Worm (Caenorhabditis elegans): ENCODE data around the gene C24B5.4.

The C24B5.4 gene

ce11 chrV:9197121-9197520 lies at the start of gene C24B5.4:
TSS of gene C24B5.4 (minus strand) at chrV:9197326.
- TF ChIP-seq tbx-37 (GFP tag; conservative IDR thresholded peaks at IDR 0.05) (no peak), hnd-1 (tag; optimal IDR thresholded peaks at IDR 0.05) (no peak), ceh-36 (tag; optimal IDR thresholded peaks at IDR 0.05) (no peak), sea-1 (GFP tag; conservative IDR thresholded peaks at IDR 0.05) (no peak), ceh-13 (GFP tag; optimal IDR thresholded peaks at IDR 0.05) (no peak), B0310.2 (tag; optimal IDR thresholded peaks at IDR 0.05) (no peak), hmbx-1 (tag; optimal IDR thresholded peaks at IDR 0.05) (no peak), ama-1 (optimal IDR thresholded peaks at IDR 0.05) (no peak), F13C5.2 (tag; optimal IDR thresholded peaks at IDR 0.05) (no peak), scrt-1 (GFP tag; IDR thresholded peaks at IDR 0.05) (no peak), pes-1 (GFP tag; IDR thresholded peaks at IDR 0.05) (no peak), tbx-11 (GFP tag; IDR thresholded peaks at IDR 0.05) (no peak), flt-1 (GFP tag; IDR thresholded peaks at IDR 0.05) (no peak), tra-4 (tag; optimal IDR thresholded peaks at IDR 0.05) (no peak), ets-7 (tag; optimal IDR thresholded peaks at IDR 0.05) (no peak), hmg-4 (GFP tag; optimal IDR thresholded peaks at IDR 0.05) (no peak)

DNA sequence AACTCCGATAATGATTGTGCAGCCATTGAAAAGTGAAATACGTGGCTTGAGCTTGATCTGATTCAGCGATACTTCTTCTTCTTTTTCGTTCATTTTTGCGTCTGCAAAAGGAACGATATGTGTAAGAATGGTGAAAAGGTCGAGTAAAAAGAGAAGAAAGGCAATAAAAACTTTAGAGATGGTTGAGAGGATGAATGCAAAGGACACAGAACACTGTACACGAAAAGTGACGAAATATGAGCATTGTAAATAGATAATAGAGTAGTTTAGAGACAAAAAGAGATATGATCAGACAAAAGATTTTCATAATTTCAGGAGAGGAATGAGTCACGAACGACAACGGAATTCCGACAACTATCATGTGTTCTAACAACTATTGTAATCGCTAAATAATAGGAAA lies 49.1 kb upstream of the C24B5.4 start, which contains the start of gene aat-2:
aat-2 (minus strand) TSS at position 101 of the 400 bp plus-strand sequence.
- TF ChIP-seq hnd-1 (tag; optimal IDR thresholded peaks at IDR 0.05) = no peak
- no peak for TF ChIP-seq F13C5.2 (tag; optimal IDR thresholded peaks at IDR 0.05)
- TF ChIP-seq flt-1 (GFP tag; IDR thresholded peaks at IDR 0.05) = no peak
- no peak for TF ChIP-seq ets-7 (tag; optimal IDR thresholded peaks at IDR 0.05)
- no peak for TF ChIP-seq ama-1 (optimal IDR thresholded peaks at IDR 0.05)
- TF ChIP-seq sea-1 (GFP tag; conservative IDR thresholded peaks at IDR 0.05) = no peak
- TF ChIP-seq scrt-1 (GFP tag; IDR thresholded peaks at IDR 0.05) = no peak
- no peak for TF ChIP-seq hmg-4 (GFP tag; optimal IDR thresholded peaks at IDR 0.05)
- no peak for TF ChIP-seq aly-1 (tag; optimal IDR thresholded peaks at IDR 0.05)
- TF ChIP-seq ceh-13 (GFP tag; optimal IDR thresholded peaks at IDR 0.05) = no peak
- TF ChIP-seq pes-1 (GFP tag; IDR thresholded peaks at IDR 0.05) = no peak
- TF ChIP-seq B0310.2 (tag; optimal IDR thresholded peaks at IDR 0.05) = no peak

DNA sequence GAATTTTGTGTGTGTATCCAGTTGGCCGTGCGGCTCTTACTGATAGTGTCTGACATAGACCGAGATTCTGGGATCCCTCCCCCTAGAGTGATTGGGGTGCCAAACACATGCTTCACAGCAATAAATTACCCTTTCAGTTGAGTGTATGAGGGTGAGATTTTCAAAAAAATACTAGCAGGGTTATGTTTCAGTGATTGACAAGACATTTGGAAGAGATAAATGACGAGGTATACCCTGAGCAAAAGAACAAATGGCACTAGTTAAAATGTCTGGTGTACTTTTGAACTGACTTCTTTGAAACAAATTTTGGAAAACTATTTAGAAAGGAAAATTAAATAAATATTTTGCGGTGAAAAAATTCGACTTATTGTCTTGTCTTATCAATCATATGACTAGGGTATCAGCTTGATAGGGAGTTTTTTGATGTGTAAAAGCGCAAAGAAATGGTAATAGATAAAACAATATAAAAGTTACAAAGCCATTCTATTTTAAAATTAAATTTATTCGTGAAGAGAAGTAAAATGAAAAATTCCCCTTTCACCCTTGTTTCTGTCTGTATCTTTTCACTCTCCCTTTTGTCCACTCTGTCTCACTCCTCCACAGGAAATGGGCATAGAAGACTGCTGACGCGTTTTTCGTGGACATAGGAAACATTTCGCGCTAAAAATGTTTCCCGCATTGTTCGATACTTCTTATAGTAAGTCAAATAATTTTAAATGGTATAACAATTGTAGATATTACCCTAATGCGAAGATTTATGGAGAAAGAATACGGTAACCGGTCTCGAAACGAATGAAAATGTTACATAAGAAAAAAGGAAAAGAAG lies 46.3 kb upstream of the C24B5.4 start, which contains the start of gene glo-4:
glo-4 (minus strand) TSS at position 51 of the 826 bp plus-strand sequence.
- TF ChIP-seq F13C5.2 (tag; optimal IDR thresholded peaks at IDR 0.05) (no peak), ceh-36 (tag; optimal IDR thresholded peaks at IDR 0.05) (no peak), ama-1 (optimal IDR thresholded peaks at IDR 0.05) (no peak), tbx-11 (GFP tag; IDR thresholded peaks at IDR 0.05) (no peak)

DNA sequence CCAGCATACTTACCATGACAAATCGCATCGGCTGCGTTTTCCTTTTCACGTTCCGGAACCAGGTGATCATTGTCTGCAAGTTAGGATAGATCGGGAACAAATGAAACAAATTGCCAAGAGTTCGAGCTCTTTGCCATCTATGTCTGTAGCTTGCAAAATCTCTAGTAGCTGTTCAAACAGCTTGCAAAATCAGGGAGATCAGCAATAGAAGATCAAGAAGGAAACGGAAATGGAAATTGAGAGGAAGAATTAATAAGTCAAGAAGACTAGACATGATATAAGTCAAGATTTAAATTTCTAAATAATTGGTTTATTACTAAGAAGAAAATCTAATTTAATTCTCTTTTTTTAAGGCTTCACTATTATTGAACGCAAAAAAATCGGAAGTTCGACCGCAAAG lies 35.2 kb upstream of the C24B5.4 start, which contains the start of gene F07C3.3:
F07C3.3 (minus strand) TSS at position 101 of the 400 bp plus-strand sequence.
- TF ChIP-seq hmg-4 (GFP tag; optimal IDR thresholded peaks at IDR 0.05) (no peak), ceh-13 (GFP tag; optimal IDR thresholded peaks at IDR 0.05) (no peak), tbx-11 (GFP tag; IDR thresholded peaks at IDR 0.05) (no peak), sea-1 (GFP tag; conservative IDR thresholded peaks at IDR 0.05) (no peak), ama-1 (optimal IDR thresholded peaks at IDR 0.05) (no peak), tra-4 (tag; optimal IDR thresholded peaks at IDR 0.05) (no peak)

DNA sequence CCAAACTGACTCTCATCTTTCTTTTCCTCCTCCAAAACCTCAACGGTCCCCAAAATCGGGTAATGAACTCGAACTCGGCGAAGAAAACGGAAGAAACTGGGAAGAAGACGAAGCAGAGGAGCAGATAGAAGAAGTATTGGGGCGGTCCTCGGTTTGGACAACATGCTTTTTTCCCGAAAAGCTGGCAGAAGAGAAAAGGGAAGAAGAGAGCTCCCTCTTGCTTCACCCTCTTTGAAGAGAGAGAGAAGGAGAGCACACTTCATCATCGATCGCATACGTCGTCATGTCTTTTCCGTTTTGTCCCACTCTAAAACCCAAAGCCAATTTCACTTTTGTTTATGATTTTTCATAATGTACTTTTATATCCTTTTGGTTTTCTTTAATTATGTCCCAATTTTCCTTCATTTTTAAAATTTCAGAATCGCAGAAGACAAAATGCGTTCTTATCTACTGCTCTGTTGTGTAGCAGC lies 28.6 kb upstream of the C24B5.4 start, which contains the start of gene F07C3.2:
F07C3.2 (plus strand) TSS at position 420 of the 470 bp plus-strand sequence.
- TF ChIP-seq scrt-1 (GFP tag; IDR thresholded peaks at IDR 0.05) (no peak), B0310.2 (tag; optimal IDR thresholded peaks at IDR 0.05) (no peak), ama-1 (optimal IDR thresholded peaks at IDR 0.05) (no peak), F13C5.2 (tag; optimal IDR thresholded peaks at IDR 0.05) (no peak), ceh-36 (tag; optimal IDR thresholded peaks at IDR 0.05) (no peak), hmbx-1 (tag; optimal IDR thresholded peaks at IDR 0.05) (no peak), tra-4 (tag; optimal IDR thresholded peaks at IDR 0.05) (no peak)

- TF ChIP-seq tbx-11 (GFP tag; IDR thresholded peaks at IDR 0.05) = no peak
- no peak for TF ChIP-seq F13C5.2 (tag; optimal IDR thresholded peaks at IDR 0.05)
- TF ChIP-seq ets-7 (tag; optimal IDR thresholded peaks at IDR 0.05) = no peak
- TF ChIP-seq tbx-37 (GFP tag; conservative IDR thresholded peaks at IDR 0.05) = no peak
- no peak for TF ChIP-seq flt-1 (GFP tag; IDR thresholded peaks at IDR 0.05)
- no peak for TF ChIP-seq hnd-1 (tag; optimal IDR thresholded peaks at IDR 0.05)
- no peak for TF ChIP-seq scrt-1 (GFP tag; IDR thresholded peaks at IDR 0.05)
- TF ChIP-seq tra-4 (tag; optimal IDR thresholded peaks at IDR 0.05) = no peak
Measured at ce11 chrV:9224981-9225380, 27.9 kb upstream of the C24B5.4 start.

- TF ChIP-seq tra-4 (tag; optimal IDR thresholded peaks at IDR 0.05) (no peak), tbx-11 (GFP tag; IDR thresholded peaks at IDR 0.05) (no peak), hmbx-1 (tag; optimal IDR thresholded peaks at IDR 0.05) (no peak), ama-1 (optimal IDR thresholded peaks at IDR 0.05) (no peak), ets-7 (tag; optimal IDR thresholded peaks at IDR 0.05) (no peak), ceh-36 (tag; optimal IDR thresholded peaks at IDR 0.05) (no peak), B0310.2 (tag; optimal IDR thresholded peaks at IDR 0.05) (no peak), aly-1 (tag; optimal IDR thresholded peaks at IDR 0.05) (no peak), pes-1 (GFP tag; IDR thresholded peaks at IDR 0.05) (no peak), sea-1 (GFP tag; conservative IDR thresholded peaks at IDR 0.05) (no peak), ceh-13 (GFP tag; optimal IDR thresholded peaks at IDR 0.05) (no peak)
Measured at ce11 chrV:9224377-9224776, 27.3 kb upstream of the C24B5.4 start.

DNA sequence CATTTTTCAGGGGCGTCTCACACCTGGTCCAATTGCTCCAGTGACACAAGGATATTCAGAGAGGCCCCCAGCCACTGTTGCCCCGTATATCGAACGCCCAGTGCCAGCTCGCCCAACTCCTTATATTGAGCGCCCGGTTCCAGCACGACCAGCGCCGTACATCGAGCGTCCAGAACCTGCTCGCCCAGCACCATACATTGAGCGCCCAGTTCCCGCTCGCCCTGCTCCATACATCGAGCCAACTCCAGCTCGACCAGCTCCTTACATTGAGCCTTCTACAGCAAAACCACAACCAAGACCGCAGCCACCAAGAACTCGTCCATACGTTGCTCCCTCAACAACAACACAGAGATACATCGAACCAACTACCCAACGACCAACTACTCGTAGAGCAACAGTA lies 25.7 kb upstream of the C24B5.4 start:
- no peak for TF ChIP-seq hnd-1 (tag; optimal IDR thresholded peaks at IDR 0.05)
- TF ChIP-seq B0310.2 (tag; optimal IDR thresholded peaks at IDR 0.05) = no peak
- TF ChIP-seq F13C5.2 (tag; optimal IDR thresholded peaks at IDR 0.05) = no peak
- TF ChIP-seq ama-1 (optimal IDR thresholded peaks at IDR 0.05) = no peak
- no peak for TF ChIP-seq ceh-36 (tag; optimal IDR thresholded peaks at IDR 0.05)
- no peak for TF ChIP-seq hmbx-1 (tag; optimal IDR thresholded peaks at IDR 0.05)
- TF ChIP-seq pes-1 (GFP tag; IDR thresholded peaks at IDR 0.05) = no peak
- TF ChIP-seq tra-4 (tag; optimal IDR thresholded peaks at IDR 0.05) = no peak
- TF ChIP-seq ceh-13 (GFP tag; optimal IDR thresholded peaks at IDR 0.05) = no peak
